Worm (Caenorhabditis elegans) whole organism, L4 larva: Measurements from ENCODE around the gene F47B7.4.
A peak's percentile ranks its signal among the peaks of the same experiment; 100 is the strongest.

Source experiments
- D1046.2 ChIP-seq: fragments of 200-800 bp; sonication (Bioruptor generic); IDR thresholded peaks from 2 replicates; pipeline ENCODE4 v1.3.6; 2022; ENCODE audit warnings: missing genetic modification characterization, missing compliant biosample characterization
- F26F4.8 ChIP-seq: fragments of 200-800 bp; sonication (Bioruptor generic); conservative IDR thresholded peaks from 2 replicates; pipeline ENCODE4 v1.3.6; 2022; ENCODE audit warnings: missing genetic modification characterization, missing compliant biosample characterization
- Y105C5A.15 ChIP-seq: fragments of 200-800 bp; sonication (Bioruptor generic); IDR thresholded peaks from 2 replicates; pipeline ENCODE4 v1.3.6; 2022; ENCODE audit warnings: missing genetic modification characterization, missing compliant biosample characterization
- Y48G9A.11 ChIP-seq: fragments of 200-800 bp; sonication (Bioruptor generic); IDR thresholded peaks from 2 replicates; pipeline ENCODE4 v1.3.6; 2022; ENCODE audit warnings: missing genetic modification reagents, missing genetic modification characterization, missing compliant biosample characterization
- Y5F2A.4 ChIP-seq: fragments of 200-800 bp; sonication (Bioruptor generic); optimal IDR thresholded peaks from 2 replicates; lab custom pipeline; 2018; ENCODE audit warnings: mild to moderate bottlenecking, missing genetic modification characterization, missing compliant biosample characterization
- ZK546.5 ChIP-seq, 2 experiments: sonication (generic microtip); optimal IDR thresholded peaks; 2 replicates each; lab custom pipeline; 2017; ENCODE audit warnings: missing biosample characterization in 2 of 2, missing genetic modification characterization in 2 of 2
- aha-1 ChIP-seq: fragments of 150-350 bp; peaks from one replicate; lab custom pipeline; 2014; ENCODE audit warnings: missing biosample characterization, missing genetic modification characterization
- aly-2 ChIP-seq: sonication (generic microtip); optimal IDR thresholded peaks from 2 replicates; lab custom pipeline; 2018; ENCODE audit warnings: missing biosample characterization, missing genetic modification characterization
- ama-1 ChIP-seq: fragments of 150-350 bp; optimal IDR thresholded peaks from 2 replicates; lab custom pipeline; 2014; ENCODE audit warnings: inconsistent platforms, mixed read lengths
- arid-1 ChIP-seq: fragments of 200-800 bp; sonication (Bioruptor generic); conservative IDR thresholded peaks from 2 replicates; pipeline ENCODE4 v1.3.6; 2022; ENCODE audit warnings: missing genetic modification reagents, missing genetic modification characterization, missing compliant biosample characterization
- ceh-28 ChIP-seq: fragments of 150-350 bp; optimal IDR thresholded peaks from 2 replicates; lab custom pipeline; 2014; ENCODE audit warnings: missing biosample characterization, missing genetic modification reagents, missing genetic modification characterization
- ceh-32 ChIP-seq: sonication (generic microtip); optimal IDR thresholded peaks from 2 replicates; lab custom pipeline; 2016; ENCODE audit warnings: mild to moderate bottlenecking, missing genetic modification characterization, missing compliant biosample characterization; ENCODE audit not compliant: poor library complexity
- cey-2 ChIP-seq: sonication (generic microtip); optimal IDR thresholded peaks from 3 replicates; lab custom pipeline; 2017; ENCODE audit warnings: missing genetic modification characterization, mild to moderate bottlenecking, missing compliant biosample characterization, antibody characterized with exemption, borderline replicate concordance; ENCODE audit not compliant: insufficient read depth
- ctbp-1 ChIP-seq: fragments of 200-800 bp; sonication (Bioruptor generic); IDR thresholded peaks from 2 replicates; pipeline ENCODE4 v1.3.6; 2022; ENCODE audit warnings: missing genetic modification reagents, missing genetic modification characterization, missing compliant biosample characterization
- daf-12 ChIP-seq: fragments of 150-350 bp; optimal IDR thresholded peaks from 2 replicates; lab custom pipeline; 2014; ENCODE audit warnings: missing biosample characterization, missing genetic modification reagents, missing genetic modification characterization
- daf-19 ChIP-seq: fragments of 200-800 bp; sonication (Bioruptor generic); conservative IDR thresholded peaks from 2 replicates; pipeline ENCODE4 v1.3.6; 2022; ENCODE audit warnings: missing genetic modification characterization, missing compliant biosample characterization
- dmd-9 ChIP-seq: fragments of 200-800 bp; sonication (Bioruptor generic); IDR thresholded peaks from 2 replicates; pipeline ENCODE4 v1.3.6; 2022; ENCODE audit warnings: missing genetic modification reagents, missing genetic modification characterization, missing compliant biosample characterization
- dpl-1 ChIP-seq: fragments of 150-350 bp; optimal IDR thresholded peaks from 2 replicates; lab custom pipeline; 2014; ENCODE audit warnings: missing biosample characterization, missing genetic modification reagents, missing genetic modification characterization
- dve-1 ChIP-seq: sonication (generic microtip); optimal IDR thresholded peaks from 2 replicates; lab custom pipeline; 2017; ENCODE audit warnings: antibody characterized with exemption, mild to moderate bottlenecking, missing genetic modification characterization, missing compliant biosample characterization; ENCODE audit not compliant: insufficient read depth
- egl-27 ChIP-seq: sonication (generic microtip); optimal IDR thresholded peaks from 3 replicates; lab custom pipeline; 2017; ENCODE audit warnings: missing biosample characterization, missing genetic modification reagents, missing genetic modification characterization
- hif-1 ChIP-seq, 2 experiments: sonication (generic microtip); optimal IDR thresholded peaks; 2 replicates each; lab custom pipeline; 2016 to 2017; ENCODE audit warnings: missing compliant biosample characterization in 2 of 2, missing genetic modification characterization in 2 of 2, missing genetic modification reagents in 2 of 2, missing genotype in 2 of 2, mild to moderate bottlenecking in 1 of 2
- hmg-1.1 ChIP-seq: fragments of 200-800 bp; sonication (Bioruptor generic); IDR thresholded peaks from 2 replicates; pipeline ENCODE4 v1.3.6; 2022; ENCODE audit warnings: missing genetic modification reagents, missing genetic modification characterization, missing compliant biosample characterization
- lim-7 ChIP-seq: fragments of 200-800 bp; sonication (Bioruptor generic); IDR thresholded peaks from 2 replicates; pipeline ENCODE4 v1.3.6; 2022; ENCODE audit warnings: missing genetic modification characterization, missing compliant biosample characterization
- lin-15B ChIP-seq: fragments of 150-350 bp; sonication (generic microtip); optimal IDR thresholded peaks from 3 replicates; lab custom pipeline; 2014; ENCODE audit warnings: missing biosample characterization, missing genetic modification characterization
- lin-29 ChIP-seq: fragments of 200-800 bp; sonication (Bioruptor generic); IDR thresholded peaks from 2 replicates; pipeline ENCODE4 v1.3.6; 2022; ENCODE audit warnings: missing genetic modification reagents, missing genetic modification characterization, missing compliant biosample characterization
- lin-39 ChIP-seq: fragments of 150-350 bp; optimal IDR thresholded peaks from 2 replicates; lab custom pipeline; 2014; ENCODE audit warnings: missing biosample characterization, missing genetic modification reagents, missing genetic modification characterization
- madf-9 ChIP-seq: fragments of 200-800 bp; sonication (Bioruptor generic); conservative IDR thresholded peaks from 2 replicates; pipeline ENCODE4 v1.3.6; 2022; ENCODE audit warnings: missing genetic modification reagents, missing genetic modification characterization, missing compliant biosample characterization
- mdt-29 ChIP-seq: fragments of 200-800 bp; sonication (Bioruptor generic); IDR thresholded peaks from 2 replicates; pipeline ENCODE4 v1.3.6; 2022; ENCODE audit warnings: missing genetic modification reagents, missing genetic modification characterization, missing compliant biosample characterization
- mep-1 ChIP-seq: fragments of 150-350 bp; sonication (generic microtip); optimal IDR thresholded peaks from 3 replicates; lab custom pipeline; 2014; ENCODE audit warnings: missing biosample characterization, missing genetic modification characterization
- mxl-3 ChIP-seq: fragments of 200-800 bp; sonication (Bioruptor generic); optimal IDR thresholded peaks from 2 replicates; lab custom pipeline; 2018; ENCODE audit warnings: mild to moderate bottlenecking, missing genetic modification characterization, missing compliant biosample characterization
- nhr-102 ChIP-seq: sonication (generic microtip); optimal IDR thresholded peaks from 2 replicates; lab custom pipeline; 2016; ENCODE audit warnings: mild to moderate bottlenecking, missing genetic modification characterization, moderate library complexity, missing compliant biosample characterization
- nhr-11 ChIP-seq: fragments of 150-350 bp; optimal IDR thresholded peaks from 2 replicates; lab custom pipeline; 2014; ENCODE audit warnings: missing biosample characterization, missing genetic modification characterization
- nhr-111 ChIP-seq: fragments of 200-800 bp; sonication (Bioruptor generic); optimal IDR thresholded peaks from 2 replicates; lab custom pipeline; 2018; ENCODE audit warnings: mild to moderate bottlenecking, missing genetic modification characterization, missing compliant biosample characterization
- nhr-237 ChIP-seq: sonication (generic microtip); optimal IDR thresholded peaks from 2 replicates; lab custom pipeline; 2017; ENCODE audit warnings: missing biosample characterization, missing genetic modification characterization
- nhr-25 ChIP-seq: sonication (generic microtip); optimal IDR thresholded peaks from 2 replicates; lab custom pipeline; 2017; ENCODE audit warnings: missing genetic modification characterization, mild to moderate bottlenecking, missing compliant biosample characterization, antibody characterized with exemption, moderate library complexity, borderline replicate concordance; ENCODE audit not compliant: insufficient read depth
- nhr-41 ChIP-seq: fragments of 200-800 bp; sonication (Bioruptor generic); IDR thresholded peaks from 2 replicates; pipeline ENCODE4 v1.3.6; 2022; ENCODE audit warnings: missing genetic modification reagents, missing genetic modification characterization, missing compliant biosample characterization
- nhr-42 ChIP-seq: fragments of 200-800 bp; sonication (Bioruptor generic); IDR thresholded peaks from 2 replicates; pipeline ENCODE4 v1.3.6; 2022; ENCODE audit warnings: missing genetic modification characterization, missing compliant biosample characterization
- pha-4 ChIP-seq, 2 experiments: fragments of 150-350 bp in 1 of 2; fragments of 200-800 bp in 1 of 2; sonication (Bioruptor generic) in 1 of 2; IDR thresholded peaks in 1 of 2; optimal IDR thresholded peaks in 1 of 2; 2 replicates each; pipeline versions ENCODE4 v1.3.6 to Lab custom; 2014 to 2022; ENCODE audit warnings: missing genetic modification characterization in 2 of 2, missing genetic modification reagents in 2 of 2, missing biosample characterization in 1 of 2, missing compliant biosample characterization in 1 of 2
- saeg-2 ChIP-seq: fragments of 200-800 bp; sonication (Bioruptor generic); IDR thresholded peaks from 2 replicates; pipeline ENCODE4 v1.3.6; 2022; ENCODE audit warnings: missing genetic modification reagents, missing genetic modification characterization, missing compliant biosample characterization
- set-16 ChIP-seq: fragments of 200-800 bp; sonication (Bioruptor generic); IDR thresholded peaks from 2 replicates; pipeline ENCODE4 v1.3.6; 2022; ENCODE audit warnings: missing genetic modification reagents, missing genetic modification characterization, missing compliant biosample characterization
- skn-1 ChIP-seq: fragments of 150-350 bp; optimal IDR thresholded peaks from 2 replicates; lab custom pipeline; 2014; ENCODE audit warnings: missing biosample characterization, missing genetic modification characterization
- snpc-1.2 ChIP-seq: fragments of 200-800 bp; sonication (Bioruptor generic); IDR thresholded peaks from 2 replicates; pipeline ENCODE4 v1.3.6; 2022; ENCODE audit warnings: missing genetic modification reagents, missing genetic modification characterization, missing compliant biosample characterization
- spr-3 ChIP-seq: fragments of 200-800 bp; sonication (Bioruptor generic); optimal IDR thresholded peaks from 2 replicates; lab custom pipeline; 2018; ENCODE audit warnings: mild to moderate bottlenecking, missing genetic modification characterization, missing compliant biosample characterization
- zfp-3 ChIP-seq: fragments of 200-800 bp; sonication (Bioruptor generic); conservative IDR thresholded peaks from 2 replicates; pipeline ENCODE4 v1.3.6; 2022; ENCODE audit warnings: missing genetic modification reagents, missing genetic modification characterization, missing compliant biosample characterization
- zip-11 ChIP-seq: fragments of 200-800 bp; sonication (Bioruptor generic); IDR thresholded peaks from 2 replicates; pipeline ENCODE4 v1.3.6; 2022; ENCODE audit warnings: missing genetic modification characterization, missing compliant biosample characterization
- ztf-11 ChIP-seq: fragments of 150-350 bp; optimal IDR thresholded peaks from 2 replicates; lab custom pipeline; 2014; ENCODE audit warnings: missing biosample characterization, missing genetic modification characterization

Gene F47B7.4

DNA sequence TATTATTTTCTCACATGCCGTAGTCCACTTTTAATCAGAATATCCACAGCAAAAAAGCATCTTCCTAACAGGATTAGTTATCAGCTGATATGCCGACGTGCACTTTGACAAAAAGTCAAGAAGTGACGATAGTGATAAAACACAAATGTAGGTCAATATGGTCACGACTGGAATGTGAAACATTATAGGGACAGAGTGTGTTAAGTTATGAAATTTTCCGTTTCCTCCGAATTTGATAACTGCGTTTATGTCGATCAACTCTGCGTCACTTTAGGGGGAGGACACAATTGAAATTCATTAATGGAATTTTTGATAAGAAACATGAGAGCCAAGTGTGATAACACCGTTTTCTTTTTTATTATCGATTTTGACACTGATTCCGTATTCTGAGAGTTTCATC, 37.5 kb downstream of the F47B7.4 start, which contains the start of gene aex-4 (continued):
- TF ChIP-seq egl-27 (no peak), nhr-111 (GFP tag; lab: Kevin White, UChicago) (no peak), aha-1 (tag; lab: Kevin White, UChicago) (peak; percentile 97), Y48G9A.11 (GFP tag; lab: Robert Waterston, UW) (no peak), aly-2 (no peak), Y5F2A.4 (GFP tag; lab: Kevin White, UChicago) (no peak), dve-1 (no peak), nhr-41 (GFP tag; lab: Robert Waterston, UW) (no peak), daf-12 (no peak), F26F4.8 (no peak), nhr-11 (tag; lab: Kevin White, UChicago) (no peak), ama-1 (lab: Kevin White, UChicago) (no peak), set-16 (GFP tag; lab: Robert Waterston, UW) (no peak), saeg-2 (GFP tag; lab: Robert Waterston, UW) (no peak), spr-3 (GFP tag; lab: Kevin White, UChicago) (no peak), Y105C5A.15 (GFP tag; lab: Robert Waterston, UW) (no peak), skn-1 (tag; lab: Kevin White, UChicago) (no peak), hif-1 (tag; optimal IDR thresholded peaks at IDR 0.05; lab: Kevin White, UChicago) (peak in 1 of 2 experiments; percentile 93), nhr-237 (tag; lab: Kevin White, UChicago) (no peak), ceh-32 (tag; lab: Kevin White, UChicago) (no peak), nhr-102 (tag; lab: Kevin White, UChicago) (no peak), mdt-29 (GFP tag; lab: Robert Waterston, UW) (no peak), lin-39 (tag; lab: Kevin White, UChicago) (no peak), ZK546.5 (tag; optimal IDR thresholded peaks at IDR 0.05; lab: Kevin White, UChicago) (no peak), zfp-3 (GFP tag; lab: Robert Waterston, UW) (no peak), ztf-11 (tag; lab: Kevin White, UChicago) (no peak), snpc-1.2 (no peak), mxl-3 (GFP tag; lab: Kevin White, UChicago) (no peak), pha-4 (GFP tag; IDR thresholded peaks at IDR 0.05; lab: Robert Waterston, UW) (no peak), pha-4 (tag; optimal IDR thresholded peaks at IDR 0.05; lab: Kevin White, UChicago) (no peak), cey-2 (tag; lab: Kevin White, UChicago) (no peak), lin-15B (no peak), D1046.2 (no peak), arid-1 (no peak), nhr-25 (tag; lab: Kevin White, UChicago) (no peak)
- TF ChIP-seq, all 104 proteins: peak for 18

DNA sequence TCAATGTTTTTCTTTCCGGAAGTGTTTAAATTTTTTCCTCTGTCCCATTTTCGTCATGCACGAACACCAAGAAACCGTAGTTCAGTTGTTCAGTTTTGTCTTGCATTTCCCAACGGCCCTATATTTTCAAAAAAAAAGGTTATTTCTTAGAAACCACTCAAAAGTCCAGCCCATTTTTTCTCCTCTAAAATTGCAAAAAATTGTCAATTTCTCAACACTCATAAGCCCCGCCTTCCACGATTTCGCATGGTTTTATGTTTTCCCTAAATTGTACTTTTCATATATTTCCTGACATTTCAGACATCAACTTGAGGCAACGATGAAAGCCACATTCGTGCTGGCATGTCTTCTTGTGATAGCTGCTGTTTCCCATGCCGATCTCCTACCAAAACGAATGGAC, 39.2 kb downstream of the F47B7.4 start, which contains the start of gene nlp-1:
nlp-1 (plus strand) TSS at position 301 of the 400 bp plus-strand sequence.
- TF ChIP-seq lin-15B (no peak), ceh-28 (tag; lab: Kevin White, UChicago) (no peak), ctbp-1 (GFP tag; lab: Robert Waterston, UW) (no peak), lim-7 (no peak), dmd-9 (GFP tag; lab: Robert Waterston, UW) (no peak), madf-9 (GFP tag; lab: Robert Waterston, UW) (no peak), nhr-42 (GFP tag; lab: Robert Waterston, UW) (no peak), Y48G9A.11 (GFP tag; lab: Robert Waterston, UW) (no peak), dve-1 (no peak), lin-29 (no peak), ztf-11 (tag; lab: Kevin White, UChicago) (no peak), snpc-1.2 (no peak), mdt-29 (GFP tag; lab: Robert Waterston, UW) (no peak), daf-19 (GFP tag; lab: Robert Waterston, UW) (no peak), dpl-1 (no peak), hmg-1.1 (GFP tag; lab: Robert Waterston, UW) (no peak), zip-11 (GFP tag; lab: Robert Waterston, UW) (no peak), mep-1 (tag; lab: Kevin White, UChicago) (no peak)
